Fruit fly (Drosophila melanogaster) whole organism, embryonic: Measurements from ENCODE around the gene Arfip.
A peak's percentile ranks its signal among the peaks of the same experiment; 100 is the strongest.

ENCODE experiments used
- Atf3 ChIP-seq: fragments of 200-800 bp; sonication (Bioruptor generic); optimal IDR thresholded peaks from 3 replicates; lab custom pipeline; 2016; ENCODE audit warnings: missing biosample characterization, missing genetic modification characterization
- CG10209 ChIP-seq: fragments of 200-800 bp; sonication (Bioruptor generic); optimal IDR thresholded peaks from 3 replicates; lab custom pipeline; 2017; ENCODE audit warnings: missing biosample characterization, mild to moderate bottlenecking, missing genetic modification characterization, missing genetic modification reagents
- CG10431 ChIP-seq: fragments of 200-800 bp; sonication (Bioruptor generic); optimal IDR thresholded peaks from 3 replicates; lab custom pipeline; 2018; ENCODE audit warnings: missing biosample characterization, mild to moderate bottlenecking, missing genetic modification characterization
- CG10565 ChIP-seq: fragments of 200-800 bp; sonication (Bioruptor generic); optimal IDR thresholded peaks from 3 replicates; lab custom pipeline; 2016; ENCODE audit warnings: missing biosample characterization, mild to moderate bottlenecking, missing genetic modification characterization
- CG10959 ChIP-seq: fragments of 200-800 bp; sonication (Bioruptor generic); IDR thresholded peaks from 2 replicates; pipeline ENCODE4 v1.3.6; 2022; ENCODE audit warnings: missing biosample characterization, missing genetic modification characterization
- CG11085 ChIP-seq: fragments of 200-800 bp; sonication (Bioruptor generic); IDR thresholded peaks from 2 replicates; pipeline ENCODE4 v1.3.6; 2022; ENCODE audit warnings: missing biosample characterization, missing genetic modification characterization
- CG11723 ChIP-seq: fragments of 200-800 bp; sonication (Bioruptor generic); optimal IDR thresholded peaks from 2 replicates; lab custom pipeline; 2017; ENCODE audit warnings: missing biosample characterization, mild to moderate bottlenecking, missing genetic modification characterization
- CG12299 ChIP-seq: fragments of 200-800 bp; sonication (Bioruptor generic); optimal IDR thresholded peaks from 2 replicates; lab custom pipeline; 2018; ENCODE audit warnings: missing biosample characterization, mild to moderate bottlenecking, missing genetic modification characterization
- CG13894 ChIP-seq: fragments of 200-800 bp; sonication (Bioruptor generic); optimal IDR thresholded peaks from 3 replicates; lab custom pipeline; 2018; ENCODE audit warnings: missing biosample characterization, mild to moderate bottlenecking, missing genetic modification characterization, moderate library complexity
- CG14667 ChIP-seq: fragments of 200-800 bp; sonication (Bioruptor generic); IDR thresholded peaks from 2 replicates; pipeline ENCODE4 v1.3.6; 2022; ENCODE audit warnings: missing biosample characterization, missing genetic modification characterization
- CG18476 ChIP-seq: fragments of 200-800 bp; sonication (Bioruptor generic); optimal IDR thresholded peaks from 2 replicates; lab custom pipeline; 2016; ENCODE audit warnings: missing biosample characterization, mild to moderate bottlenecking, missing genetic modification characterization
- CG18764 ChIP-seq: fragments of 200-800 bp; sonication (Bioruptor generic); optimal IDR thresholded peaks from 3 replicates; lab custom pipeline; 2016; ENCODE audit warnings: missing biosample characterization, missing genetic modification characterization
- CG2129 ChIP-seq: fragments of 200-800 bp; sonication (Bioruptor generic); IDR thresholded peaks from 2 replicates; pipeline ENCODE4 v1.3.6; 2022; ENCODE audit warnings: missing biosample characterization, missing genetic modification characterization; ENCODE audit not compliant: partially characterized antibody
- CG31388 ChIP-seq: fragments of 200-800 bp; sonication (Bioruptor generic); optimal IDR thresholded peaks from 2 replicates; lab custom pipeline; 2016; ENCODE audit warnings: missing biosample characterization, missing genetic modification characterization
- CG34224 ChIP-seq: fragments of 200-800 bp; sonication (Bioruptor generic); IDR thresholded peaks from 3 replicates; pipeline ENCODE4 v1.3.6; 2022; ENCODE audit warnings: missing biosample characterization, missing genetic modification characterization; ENCODE audit not compliant: partially characterized antibody
- CG42726 ChIP-seq: fragments of 200-800 bp; sonication (Bioruptor generic); IDR thresholded peaks from 2 replicates; pipeline ENCODE4 v1.3.6; 2022; ENCODE audit warnings: missing biosample characterization, missing genetic modification characterization; ENCODE audit not compliant: partially characterized antibody
- CG4707 ChIP-seq: fragments of 200-800 bp; sonication (Bioruptor generic); optimal IDR thresholded peaks from 2 replicates; lab custom pipeline; 2018; ENCODE audit warnings: missing biosample characterization, mild to moderate bottlenecking, missing genetic modification characterization, moderate library complexity
- CG8944 ChIP-seq: fragments of 200-800 bp; sonication (Bioruptor generic); optimal IDR thresholded peaks from 3 replicates; lab custom pipeline; 2016; ENCODE audit warnings: missing biosample characterization, missing genetic modification characterization
- Dad ChIP-seq: fragments of 200-800 bp; sonication (Bioruptor generic); optimal IDR thresholded peaks from 3 replicates; lab custom pipeline; 2016; ENCODE audit warnings: missing biosample characterization, missing genetic modification characterization
- Dbx ChIP-seq: fragments of 200-800 bp; sonication (Bioruptor generic); IDR thresholded peaks from 3 replicates; pipeline ENCODE4 v1.3.6; 2022; ENCODE audit warnings: missing biosample characterization, missing genetic modification characterization
- Dip3 ChIP-seq: fragments of 200-800 bp; sonication (Bioruptor generic); optimal IDR thresholded peaks from 3 replicates; lab custom pipeline; 2016; ENCODE audit warnings: missing biosample characterization, missing genetic modification characterization
- Dp ChIP-seq: fragments of 200-800 bp; sonication (Bioruptor generic); optimal IDR thresholded peaks from 2 replicates; lab custom pipeline; 2018; ENCODE audit warnings: missing biosample characterization, mild to moderate bottlenecking, missing genetic modification characterization, moderate library complexity
- Ets65A ChIP-seq: fragments of 200-800 bp; sonication (Bioruptor generic); peaks from one replicate; lab custom pipeline; 2016; ENCODE audit warnings: missing biosample characterization, missing genetic modification characterization
- MESR4 ChIP-seq: fragments of 200-800 bp; sonication (Bioruptor generic); optimal IDR thresholded peaks from 2 replicates; lab custom pipeline; 2018; ENCODE audit warnings: missing biosample characterization, mild to moderate bottlenecking, missing genetic modification characterization, moderate library complexity
- Nf-YB ChIP-seq: fragments of 200-800 bp; sonication (Bioruptor generic); optimal IDR thresholded peaks from 3 replicates; lab custom pipeline; 2019; ENCODE audit warnings: missing biosample characterization, mild to moderate bottlenecking, missing genetic modification characterization, moderate library complexity
- Nf-YC ChIP-seq: fragments of 200-800 bp; optimal IDR thresholded peaks from 3 replicates; lab custom pipeline; 2019; ENCODE audit warnings: missing biosample characterization, mild to moderate bottlenecking, missing genetic modification characterization, moderate library complexity
- YL-1 ChIP-seq: fragments of 200-800 bp; sonication (Bioruptor generic); optimal IDR thresholded peaks from 3 replicates; lab custom pipeline; 2017; ENCODE audit warnings: missing biosample characterization, mild to moderate bottlenecking, missing genetic modification characterization
- cg ChIP-seq: fragments of 200-800 bp; sonication (Bioruptor generic); optimal IDR thresholded peaks from 3 replicates; lab custom pipeline; 2019; ENCODE audit warnings: missing biosample characterization, mild to moderate bottlenecking, missing genetic modification characterization, moderate library complexity
- chm ChIP-seq: fragments of 200-800 bp; sonication (Bioruptor generic); IDR thresholded peaks from 2 replicates; pipeline ENCODE4 v1.3.6; 2022; ENCODE audit warnings: missing biosample characterization, missing genetic modification characterization
- exex ChIP-seq: fragments of 200-800 bp; sonication (Bioruptor generic); optimal IDR thresholded peaks from 4 replicates; lab custom pipeline; 2018; ENCODE audit warnings: missing biosample characterization, mild to moderate bottlenecking, missing genetic modification characterization, moderate library complexity
- fd96Cb ChIP-seq: fragments of 200-800 bp; sonication (Bioruptor generic); optimal IDR thresholded peaks from 2 replicates; lab custom pipeline; 2018; ENCODE audit warnings: missing biosample characterization, mild to moderate bottlenecking, missing genetic modification characterization, moderate library complexity
- prd ChIP-seq, 3 experiments: fragments of >200 bp in 2 of 3; fragments of 200-800 bp in 1 of 3; sonication (Bioruptor generic) in 1 of 3; optimal IDR thresholded peaks in 2 of 3; IDR thresholded peaks in 1 of 3; 2 replicates in 2 of 3; 3 replicates in 1 of 3; pipeline versions ENCODE4 v1.3.6 to Lab custom; 2017 to 2022; ENCODE audit warnings: missing biosample characterization in 1 of 3, missing genetic modification characterization in 1 of 3
- tin ChIP-seq: fragments of 200-800 bp; sonication (Bioruptor generic); optimal IDR thresholded peaks from 3 replicates; lab custom pipeline; 2016; ENCODE audit warnings: missing biosample characterization, missing genetic modification characterization
- zen ChIP-seq: fragments of 200-800 bp; sonication (Bioruptor generic); optimal IDR thresholded peaks from 3 replicates; lab custom pipeline; 2018; ENCODE audit warnings: missing biosample characterization, mild to moderate bottlenecking, missing genetic modification characterization, moderate library complexity

Gene Arfip

DNA sequence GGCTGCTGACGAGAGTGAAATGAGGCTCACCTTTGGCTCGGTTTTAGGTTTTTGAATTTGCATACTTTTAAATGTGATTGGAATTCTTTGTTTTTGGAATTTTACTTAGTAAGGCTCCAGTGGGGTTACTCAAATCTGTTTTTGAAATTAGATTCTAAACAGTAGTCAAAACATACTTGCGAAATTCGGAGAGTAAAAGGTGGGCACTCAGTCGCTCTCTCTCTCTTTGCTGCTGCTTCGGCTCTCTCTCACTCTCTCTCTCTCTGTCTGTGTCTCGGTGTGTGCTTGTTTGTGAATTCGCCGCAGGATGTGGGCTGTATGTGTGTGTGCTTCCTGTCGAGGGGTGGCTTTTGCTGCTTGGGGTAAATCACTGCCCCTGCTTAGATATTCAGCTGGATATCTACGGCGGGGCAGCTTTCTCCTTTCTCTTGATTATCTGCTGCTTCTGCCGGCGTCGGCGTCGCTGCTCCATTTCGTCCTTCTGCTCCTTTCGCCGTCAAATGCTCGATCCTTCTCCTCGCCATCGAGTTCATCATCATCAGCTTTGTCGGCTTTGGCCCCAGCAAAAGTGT, 19.7 kb upstream of the Arfip start (continued):
- TF ChIP-seq Nf-YB (GFP tag; lab: Kevin White, UChicago) (peak; percentile 82), CG2129 (GFP tag; lab: Robert Waterston, UW) (no peak), CG11085 (GFP tag; lab: Robert Waterston, UW) (no peak)

DNA sequence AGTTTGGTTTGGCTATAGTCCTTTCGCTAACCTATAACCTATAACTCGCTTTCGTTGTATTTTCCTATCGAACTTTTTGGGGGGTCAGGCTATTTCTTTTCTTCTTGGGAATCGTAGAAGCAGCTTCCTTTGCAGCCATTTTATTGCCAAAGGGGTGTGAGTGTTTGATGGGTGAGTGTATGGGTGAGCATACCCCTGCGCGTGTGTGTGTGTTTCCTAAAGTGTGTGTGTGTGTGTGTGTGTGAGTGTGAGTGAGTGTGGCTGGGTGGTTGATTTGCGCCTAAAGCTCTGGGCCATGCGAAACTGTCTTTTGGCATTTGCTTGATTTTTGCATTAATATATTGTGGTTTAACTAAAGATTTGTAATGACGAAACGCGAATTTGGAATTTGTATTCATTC, 19.0 kb upstream of the Arfip start:
- TF ChIP-seq Dp (no peak), CG8944 (GFP tag; lab: Kevin White, UChicago) (no peak), fd96Cb (tag; lab: Kevin White, UChicago) (no peak), CG4707 (GFP tag; lab: Kevin White, UChicago) (no peak), CG18764 (GFP tag; lab: Kevin White, UChicago) (no peak), Atf3 (GFP tag; lab: Kevin White, UChicago) (no peak), Nf-YC (tag; lab: Kevin White, UChicago) (peak; percentile 66), CG12299 (tag; lab: Kevin White, UChicago) (no peak), CG31388 (no peak), Dad (no peak), YL-1 (no peak), chm (GFP tag; lab: Robert Waterston, UW) (no peak), CG11723 (no peak), Nf-YB (GFP tag; lab: Kevin White, UChicago) (peak; percentile 33), CG42726 (GFP tag; lab: Robert Waterston, UW) (no peak), Dip3 (no peak), CG10565 (GFP tag; lab: Kevin White, UChicago) (no peak), CG14667 (GFP tag; lab: Robert Waterston, UW) (no peak), CG18476 (GFP tag; lab: Kevin White, UChicago) (no peak), Ets65A (GFP tag; lab: Kevin White, UChicago) (peak; percentile 10), CG10431 (GFP tag; lab: Kevin White, UChicago) (no peak), cg (peak; percentile 68), prd (optimal IDR thresholded peaks at IDR 0.05; lab: Kevin White, UChicago) (no peak), prd (GFP tag; IDR thresholded peaks at IDR 0.05; lab: Robert Waterston, UW) (no peak), zen (no peak), CG10209 (GFP tag; lab: Kevin White, UChicago) (no peak), CG13894 (tag; lab: Kevin White, UChicago) (no peak), tin (no peak)

DNA sequence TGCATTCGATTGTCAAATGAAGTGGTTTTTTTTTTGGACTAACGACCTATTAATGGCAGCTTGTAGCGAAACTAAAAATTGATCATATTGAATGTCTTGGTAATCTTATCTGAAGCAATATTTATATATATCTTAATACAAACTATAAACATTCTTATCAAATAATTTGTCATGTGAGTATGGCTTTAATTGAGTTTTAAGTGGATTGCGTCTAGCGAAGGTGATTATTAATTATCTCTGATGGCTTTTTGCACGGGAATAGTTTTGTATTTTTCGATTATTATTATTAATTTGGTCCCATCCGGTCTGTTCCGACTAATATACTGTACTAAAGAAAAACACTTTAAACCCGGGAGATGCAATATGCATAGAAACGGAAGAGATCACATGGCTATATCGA, 12.1 kb upstream of the Arfip start:
- TF ChIP-seq CG34224 (GFP tag; lab: Robert Waterston, UW) (no peak), Dbx (GFP tag; lab: Robert Waterston, UW) (no peak), exex (tag; lab: Kevin White, UChicago) (peak; percentile 95), CG10959 (GFP tag; lab: Robert Waterston, UW) (no peak)

- peak; percentile 63 for TF ChIP-seq exex (tag; lab: Kevin White, UChicago)
- no peak for TF ChIP-seq MESR4 (GFP tag; lab: Kevin White, UChicago)
Observed at dm6 chr3R:11245803-11246202, 11.0 kb upstream of the Arfip start.
